Worm (Caenorhabditis elegans) whole organism, L1 larva: ENCODE data around the gene C37C3.11.

ENCODE experiments used
- C16A3.4 ChIP-seq: fragments of 150-350 bp; optimal IDR thresholded peaks from 2 replicates; lab custom pipeline; 2014; ENCODE audit warnings: missing biosample characterization, missing genetic modification characterization
- C34B4.2 ChIP-seq: sonication (generic microtip); optimal IDR thresholded peaks from 2 replicates; lab custom pipeline; 2017; ENCODE audit warnings: mild to moderate bottlenecking, missing genetic modification characterization, missing compliant biosample characterization
- aly-2 ChIP-seq: fragments of 150-350 bp; optimal IDR thresholded peaks from 2 replicates; lab custom pipeline; 2014; ENCODE audit warnings: missing biosample characterization, missing genetic modification characterization
- ama-1 ChIP-seq: fragments of 150-350 bp; optimal IDR thresholded peaks from 2 replicates; lab custom pipeline; 2014
- blmp-1 ChIP-seq: fragments of 150-350 bp; optimal IDR thresholded peaks from 2 replicates; lab custom pipeline; 2014; ENCODE audit warnings: missing biosample characterization, missing genetic modification characterization
- ceh-63 ChIP-seq: fragments of 200-800 bp; sonication (Bioruptor generic); optimal IDR thresholded peaks from 2 replicates; lab custom pipeline; 2018; ENCODE audit warnings: mild to moderate bottlenecking, missing genetic modification characterization, missing compliant biosample characterization
- ceh-8 ChIP-seq: fragments of 200-800 bp; sonication (Bioruptor generic); optimal IDR thresholded peaks from 2 replicates; lab custom pipeline; 2018; ENCODE audit warnings: mild to moderate bottlenecking, missing genetic modification characterization, moderate library complexity, missing compliant biosample characterization
- ceh-82 ChIP-seq, 3 experiments: fragments of 150-350 bp in 1 of 3; sonication (generic microtip) in 2 of 3; optimal IDR thresholded peaks; 2 replicates each; lab custom pipeline; 2014 to 2017; ENCODE audit warnings: missing biosample characterization in 3 of 3, missing genetic modification characterization in 3 of 3
- ceh-88 ChIP-seq: fragments of 200-800 bp; sonication (Bioruptor generic); IDR thresholded peaks from 2 replicates; pipeline ENCODE4 v1.3.6; 2022; ENCODE audit warnings: missing genetic modification characterization, missing compliant biosample characterization
- dsc-1 ChIP-seq: sonication (generic microtip); optimal IDR thresholded peaks from 2 replicates; lab custom pipeline; 2016; ENCODE audit warnings: mild to moderate bottlenecking, missing genetic modification characterization, missing compliant biosample characterization
- efl-1 ChIP-seq, 4 experiments: fragments of 150-350 bp; optimal IDR thresholded peaks in 3 of 4; peaks in 1 of 4; 1 replicate in 1 of 4; 2 replicates in 3 of 4; lab custom pipeline; 2014; ENCODE audit warnings: missing biosample characterization in 2 of 4, missing genetic modification characterization in 2 of 4, missing genetic modification reagents in 2 of 4
- efl-3 ChIP-seq: fragments of 200-800 bp; sonication (Bioruptor generic); optimal IDR thresholded peaks from 2 replicates; lab custom pipeline; 2018; ENCODE audit warnings: mild to moderate bottlenecking, missing genetic modification characterization, missing compliant biosample characterization
- egl-27 ChIP-seq, 2 experiments: fragments of 150-350 bp in 1 of 2; sonication (generic microtip); optimal IDR thresholded peaks; 3 replicates each; lab custom pipeline; 2017 to 2018; ENCODE audit warnings: missing biosample characterization in 2 of 2, missing genetic modification characterization in 2 of 2, missing genetic modification reagents in 2 of 2
- elt-2 ChIP-seq: sonication (generic microtip); optimal IDR thresholded peaks from 2 replicates; lab custom pipeline; 2016; ENCODE audit warnings: missing genetic modification characterization, mild to moderate bottlenecking, inconsistent platforms, missing compliant biosample characterization, missing genetic modification reagents
- elt-3 ChIP-seq, 6 experiments: fragments of 150-350 bp in 1 of 6; sonication (generic microtip); optimal IDR thresholded peaks; 2 replicates each; lab custom pipeline; 2017 to 2018; ENCODE audit warnings: missing biosample characterization in 6 of 6, missing genetic modification characterization in 6 of 6, inconsistent platforms in 1 of 6
- ets-5 ChIP-seq: fragments of 200-800 bp; sonication (Bioruptor generic); IDR thresholded peaks from 2 replicates; pipeline ENCODE4 v1.3.6; 2022; ENCODE audit warnings: missing genetic modification characterization, missing compliant biosample characterization
- fkh-10 ChIP-seq: sonication (generic microtip); optimal IDR thresholded peaks from 2 replicates; lab custom pipeline; 2017; ENCODE audit warnings: missing biosample characterization, missing genetic modification reagents, missing genetic modification characterization
- hlh-4 ChIP-seq: sonication (generic microtip); optimal IDR thresholded peaks from 2 replicates; lab custom pipeline; 2016; ENCODE audit warnings: mild to moderate bottlenecking, missing genetic modification characterization, missing compliant biosample characterization
- hpl-2 ChIP-seq: fragments of 150-350 bp; optimal IDR thresholded peaks from 2 replicates; lab custom pipeline; 2014; ENCODE audit warnings: missing biosample characterization, missing genetic modification reagents, missing genetic modification characterization
- isw-1 ChIP-seq: fragments of 200-800 bp; sonication (Bioruptor generic); IDR thresholded peaks from 2 replicates; pipeline ENCODE4 v1.3.6; 2022; ENCODE audit warnings: missing genetic modification characterization, missing compliant biosample characterization
- jun-1 ChIP-seq: fragments of 150-350 bp; optimal IDR thresholded peaks from 2 replicates; lab custom pipeline; 2014; ENCODE audit warnings: missing biosample characterization, missing genetic modification reagents, missing genetic modification characterization
- lin-13 ChIP-seq: fragments of 150-350 bp; optimal IDR thresholded peaks from 2 replicates; lab custom pipeline; 2014; ENCODE audit warnings: missing biosample characterization, missing genetic modification reagents, missing genetic modification characterization
- lin-14 ChIP-seq: fragments of 200-800 bp; sonication (Bioruptor generic); optimal IDR thresholded peaks from 2 replicates; lab custom pipeline; 2018; ENCODE audit warnings: mild to moderate bottlenecking, missing genetic modification characterization, moderate library complexity, missing compliant biosample characterization
- lin-39 ChIP-seq: fragments of 150-350 bp; optimal IDR thresholded peaks from 2 replicates; lab custom pipeline; 2014; ENCODE audit warnings: missing biosample characterization, missing genetic modification reagents, missing genetic modification characterization
- lir-3 ChIP-seq: sonication (generic microtip); optimal IDR thresholded peaks from 2 replicates; lab custom pipeline; 2016; ENCODE audit warnings: mild to moderate bottlenecking, missing genetic modification characterization, moderate library complexity, missing compliant biosample characterization; ENCODE audit not compliant: poor library complexity
- mab-9 ChIP-seq: fragments of 200-800 bp; sonication (Bioruptor generic); IDR thresholded peaks from 2 replicates; pipeline ENCODE4 v1.3.6; 2022; ENCODE audit warnings: missing genetic modification reagents, missing genetic modification characterization, missing compliant biosample characterization
- mdl-1 ChIP-seq, 2 experiments: fragments of 150-350 bp; optimal IDR thresholded peaks; 2 replicates each; lab custom pipeline; 2014 to 2017; ENCODE audit warnings: missing biosample characterization in 2 of 2, missing genetic modification characterization in 2 of 2, inconsistent platforms in 1 of 2
- mep-1 ChIP-seq: fragments of 150-350 bp; optimal IDR thresholded peaks from 2 replicates; lab custom pipeline; 2014; ENCODE audit warnings: missing biosample characterization, missing genetic modification characterization
- nhr-11 ChIP-seq: fragments of 150-350 bp; optimal IDR thresholded peaks from 2 replicates; lab custom pipeline; 2014; ENCODE audit warnings: missing biosample characterization, missing genetic modification characterization
- nhr-12 ChIP-seq: sonication (generic microtip); optimal IDR thresholded peaks from 2 replicates; lab custom pipeline; 2017; ENCODE audit warnings: missing biosample characterization, missing genetic modification characterization
- nhr-20 ChIP-seq: sonication (generic microtip); optimal IDR thresholded peaks from 2 replicates; lab custom pipeline; 2016; ENCODE audit warnings: mild to moderate bottlenecking, missing genetic modification characterization, missing compliant biosample characterization
- nhr-237 ChIP-seq: fragments of 150-350 bp; optimal IDR thresholded peaks from 2 replicates; lab custom pipeline; 2014; ENCODE audit warnings: missing biosample characterization, missing genetic modification characterization
- nhr-28 ChIP-seq: fragments of 150-350 bp; optimal IDR thresholded peaks from 2 replicates; lab custom pipeline; 2014; ENCODE audit warnings: missing biosample characterization, missing genetic modification characterization
- nhr-47 ChIP-seq: sonication (generic microtip); optimal IDR thresholded peaks from 2 replicates; lab custom pipeline; 2016; ENCODE audit warnings: mild to moderate bottlenecking, missing genetic modification characterization, moderate library complexity, missing compliant biosample characterization
- nhr-71 ChIP-seq: sonication (generic microtip); optimal IDR thresholded peaks from 2 replicates; lab custom pipeline; 2016; ENCODE audit warnings: mild to moderate bottlenecking, missing genetic modification characterization, moderate library complexity, missing compliant biosample characterization
- nhr-76 ChIP-seq: sonication (generic microtip); optimal IDR thresholded peaks from 2 replicates; lab custom pipeline; 2017; ENCODE audit warnings: missing biosample characterization, missing genetic modification characterization
- pag-3 ChIP-seq: sonication (generic microtip); optimal IDR thresholded peaks from 2 replicates; lab custom pipeline; 2017; ENCODE audit warnings: missing genetic modification characterization, mild to moderate bottlenecking, missing compliant biosample characterization, antibody characterized with exemption, borderline replicate concordance; ENCODE audit not compliant: insufficient read depth
- pqm-1 ChIP-seq: sonication (generic microtip); optimal IDR thresholded peaks from 3 replicates; lab custom pipeline; 2017; ENCODE audit warnings: missing biosample characterization, missing genetic modification characterization
- skn-1 ChIP-seq: fragments of 150-350 bp; optimal IDR thresholded peaks from 2 replicates; lab custom pipeline; 2014; ENCODE audit warnings: missing biosample characterization, missing genetic modification characterization
- sup-37 ChIP-seq: fragments of 200-800 bp; sonication (Bioruptor generic); optimal IDR thresholded peaks from 2 replicates; lab custom pipeline; 2018; ENCODE audit warnings: mild to moderate bottlenecking, missing genetic modification characterization, missing compliant biosample characterization
- swsn-7 ChIP-seq: sonication (generic microtip); optimal IDR thresholded peaks from 2 replicates; lab custom pipeline; 2016; ENCODE audit warnings: missing genetic modification characterization, missing compliant biosample characterization
- tbx-2 ChIP-seq: sonication (generic microtip); optimal IDR thresholded peaks from 2 replicates; lab custom pipeline; 2016; ENCODE audit warnings: missing genetic modification characterization, missing compliant biosample characterization
- tlp-1 ChIP-seq: fragments of 150-350 bp; optimal IDR thresholded peaks from 2 replicates; lab custom pipeline; 2014; ENCODE audit warnings: missing biosample characterization, missing genetic modification characterization
- unc-30 ChIP-seq: sonication (generic microtip); optimal IDR thresholded peaks from 2 replicates; lab custom pipeline; 2017; ENCODE audit warnings: missing biosample characterization, missing genetic modification characterization
- unc-98 ChIP-seq: fragments of 200-800 bp; sonication (Bioruptor generic); IDR thresholded peaks from 2 replicates; pipeline ENCODE4 v1.3.6; 2022; ENCODE audit warnings: missing genetic modification characterization, missing compliant biosample characterization
- xbp-1 ChIP-seq: sonication (generic microtip); optimal IDR thresholded peaks from 2 replicates; lab custom pipeline; 2016; ENCODE audit warnings: missing genetic modification characterization, missing compliant biosample characterization
- zag-1 ChIP-seq: fragments of 150-350 bp; optimal IDR thresholded peaks from 2 replicates; lab custom pipeline; 2014; ENCODE audit warnings: missing biosample characterization, missing genetic modification characterization
- zip-4 ChIP-seq: fragments of 200-800 bp; sonication (Bioruptor generic); optimal IDR thresholded peaks from 2 replicates; lab custom pipeline; 2018; ENCODE audit warnings: mild to moderate bottlenecking, missing genetic modification characterization, moderate library complexity, missing compliant biosample characterization
- ztf-11 ChIP-seq, 2 experiments: sonication (generic microtip); optimal IDR thresholded peaks; 2 replicates each; lab custom pipeline; 2016 to 2017; ENCODE audit warnings: missing genetic modification characterization in 2 of 2, missing biosample characterization in 1 of 2, missing compliant biosample characterization in 1 of 2
- ztf-4 ChIP-seq: fragments of 150-350 bp; optimal IDR thresholded peaks from 2 replicates; lab custom pipeline; 2014; ENCODE audit warnings: missing biosample characterization, missing genetic modification characterization

The C37C3.11 gene

ce11 chrV:7822655-7823054, 41.9 kb downstream of the C37C3.11 start (continued):
- TF ChIP-seq C34B4.2 (tag; lab: Kevin White, UChicago) = no peak
- TF ChIP-seq ceh-8 (GFP tag; lab: Kevin White, UChicago) = no peak
- no peak for TF ChIP-seq nhr-28 (tag; lab: Kevin White, UChicago)
- peak; percentile 44 for TF ChIP-seq nhr-20
- no peak for TF ChIP-seq zag-1
- no peak for TF ChIP-seq mab-9 (GFP tag; lab: Robert Waterston, UW)
- TF ChIP-seq pqm-1 = no peak
- TF ChIP-seq hlh-4 (tag; lab: Kevin White, UChicago) = no peak
- no peak for TF ChIP-seq pag-3 (tag; lab: Kevin White, UChicago)
- peak; percentile 33 for TF ChIP-seq tbx-2 (tag; lab: Kevin White, UChicago)
- no peak for TF ChIP-seq ama-1 (lab: Kevin White, UChicago)
- no peak for TF ChIP-seq fkh-10 (GFP tag; lab: Kevin White, UChicago)
- TF ChIP-seq efl-3 = no peak
- TF ChIP-seq ceh-63 = no peak
- TF ChIP-seq skn-1 (tag; lab: Kevin White, UChicago) = no peak
- TF ChIP-seq sup-37 (GFP tag; lab: Kevin White, UChicago) = no peak
- TF ChIP-seq nhr-12 (tag; lab: Kevin White, UChicago) = no peak
- TF ChIP-seq swsn-7 (tag; lab: Kevin White, UChicago) = peak; percentile 37
- no peak for TF ChIP-seq nhr-47 (tag; lab: Kevin White, UChicago)
- TF ChIP-seq nhr-76 (tag; lab: Kevin White, UChicago) = no peak
- TF ChIP-seq hpl-2 (GFP tag; lab: Kevin White, UChicago) = no peak
- TF ChIP-seq C16A3.4 (tag; lab: Kevin White, UChicago) = no peak
- no peak for TF ChIP-seq ceh-88 (GFP tag; lab: Robert Waterston, UW)
- TF ChIP-seq aly-2 (tag; lab: Kevin White, UChicago) = no peak
- TF ChIP-seq mep-1 (tag; lab: Kevin White, UChicago) = no peak
- TF ChIP-seq nhr-237 (tag; lab: Kevin White, UChicago) = no peak
- no peak for TF ChIP-seq nhr-11 (tag; lab: Kevin White, UChicago)
- TF ChIP-seq jun-1 (tag; lab: Kevin White, UChicago) = no peak
- no peak for TF ChIP-seq unc-30
- TF ChIP-seq lir-3 (tag; lab: Kevin White, UChicago) = no peak
- peak; percentile 49 for TF ChIP-seq dsc-1 (tag; lab: Kevin White, UChicago)

ce11 chrV:7820270-7820669, 44.3 kb downstream of the C37C3.11 start, which contains the start of gene lbp-4:
lbp-4 (plus strand) TSS chrV:7820578.
- no peak for TF ChIP-seq elt-2 (tag; lab: Kevin White, UChicago)
- TF ChIP-seq xbp-1 = peak; percentile 49
- TF ChIP-seq elt-3 (tag; optimal IDR thresholded peaks at IDR 0.05; lab: Kevin White, UChicago) = peak in 1 of 6 experiments; percentile 17
- TF ChIP-seq lin-39 = no peak
- TF ChIP-seq isw-1 (GFP tag; lab: Robert Waterston, UW) = no peak
- no peak for TF ChIP-seq zag-1
- no peak for TF ChIP-seq mep-1 (tag; lab: Kevin White, UChicago)
- no peak for TF ChIP-seq zip-4
- peak in 1 of 2 experiments; percentile 33 for TF ChIP-seq ztf-11 (tag; optimal IDR thresholded peaks at IDR 0.05; lab: Kevin White, UChicago)
- no peak for TF ChIP-seq ztf-4
- TF ChIP-seq tbx-2 (tag; lab: Kevin White, UChicago) = peak; percentile 15
- no peak for TF ChIP-seq blmp-1 (tag; lab: Kevin White, UChicago)
- peak; percentile 20 for TF ChIP-seq lin-13 (GFP tag; lab: Kevin White, UChicago)
- TF ChIP-seq egl-27 (tag; optimal IDR thresholded peaks at IDR 0.05; lab: Kevin White, UChicago) = no peak
- TF ChIP-seq ceh-82 (tag; optimal IDR thresholded peaks at IDR 0.05; lab: Kevin White, UChicago) = peak in 1 of 3 experiments; percentile 30
- peak; percentile 83 for TF ChIP-seq lin-14 (GFP tag; lab: Kevin White, UChicago)
- TF ChIP-seq C34B4.2 (tag; lab: Kevin White, UChicago) = no peak
- no peak for TF ChIP-seq ets-5 (GFP tag; lab: Robert Waterston, UW)
- TF ChIP-seq efl-1 (optimal IDR thresholded peaks at IDR 0.05; lab: Kevin White, UChicago) = peak; percentile 51 to 53
- peak in 1 of 2 experiments; percentile 42 for TF ChIP-seq efl-1 (GFP tag; optimal IDR thresholded peaks at IDR 0.05 in 1 of 2; lab: Kevin White, UChicago)
- peak; percentile 54 for TF ChIP-seq nhr-71 (tag; lab: Kevin White, UChicago)
- no peak for TF ChIP-seq nhr-12 (tag; lab: Kevin White, UChicago)
- no peak for TF ChIP-seq pqm-1
- no peak for TF ChIP-seq ceh-88 (GFP tag; lab: Robert Waterston, UW)
- peak; percentile 36 for TF ChIP-seq nhr-47 (tag; lab: Kevin White, UChicago)
- TF ChIP-seq tlp-1 (tag; lab: Kevin White, UChicago) = no peak
- no peak for TF ChIP-seq hpl-2 (GFP tag; lab: Kevin White, UChicago)
- no peak for TF ChIP-seq unc-98 (GFP tag; lab: Robert Waterston, UW)
- no peak for TF ChIP-seq nhr-76 (tag; lab: Kevin White, UChicago)
- no peak for TF ChIP-seq ceh-8 (GFP tag; lab: Kevin White, UChicago)
- TF ChIP-seq mdl-1 (tag; optimal IDR thresholded peaks at IDR 0.05; lab: Kevin White, UChicago) = no peak
- peak; percentile 54 for TF ChIP-seq nhr-20
- no peak for TF ChIP-seq mab-9 (GFP tag; lab: Robert Waterston, UW)
